Fruit fly (Drosophila melanogaster) whole organism, embryonic: ENCODE results near the gene CG12998.

ENCODE experiments used
- D19A ChIP-seq: fragments of 200-800 bp; optimal IDR thresholded peaks from 3 replicates; lab custom pipeline; 2019; ENCODE audit warnings: missing biosample characterization, mild to moderate bottlenecking, missing genetic modification characterization, moderate library complexity
- Ets97D ChIP-seq: fragments of 200-800 bp; sonication (Bioruptor generic); optimal IDR thresholded peaks from 3 replicates; lab custom pipeline; 2016; ENCODE audit warnings: missing biosample characterization, missing genetic modification characterization
- Six4 ChIP-seq: fragments of 200-800 bp; sonication (Bioruptor generic); optimal IDR thresholded peaks from 2 replicates; lab custom pipeline; 2016; ENCODE audit warnings: missing biosample characterization, missing genetic modification characterization
- dati ChIP-seq: fragments of 200-800 bp; sonication (Bioruptor generic); IDR thresholded peaks from 2 replicates; pipeline ENCODE4 v1.3.6; 2022; ENCODE audit warnings: missing biosample characterization, missing genetic modification characterization
- knrl ChIP-seq: fragments of 200-800 bp; sonication (Bioruptor generic); IDR thresholded peaks from 3 replicates; pipeline ENCODE4 v1.3.6; 2022; ENCODE audit warnings: missing biosample characterization, missing genetic modification characterization; ENCODE audit not compliant: partially characterized antibody
- zf30C ChIP-seq: fragments of 200-800 bp; sonication (Bioruptor generic); optimal IDR thresholded peaks from 3 replicates; lab custom pipeline; 2018; ENCODE audit warnings: missing biosample characterization, mild to moderate bottlenecking, missing genetic modification characterization

dm6 chrX:17244854-17245253 lies 26.4 kb downstream of the CG12998 start, which contains the start of gene CG8915:
- no peak for TF ChIP-seq zf30C (GFP tag; lab: Kevin White, UChicago)
- no peak for TF ChIP-seq dati (GFP tag; lab: Robert Waterston, UW)
- TF ChIP-seq D19A (tag; lab: Kevin White, UChicago), result no peak
- no peak for TF ChIP-seq Six4 (GFP tag; lab: Kevin White, UChicago)
- peak; percentile 33; the same call in 1 of the 3 replicates for TF ChIP-seq knrl
- TF ChIP-seq Ets97D (GFP tag; lab: Kevin White, UChicago), result peak; percentile 9
